Worm (Caenorhabditis elegans): Measurements from ENCODE around the gene C18H9.1.

ce11 chrII:6683663-6684285 is 15.1 kb upstream of the C18H9.1 start, which contains the start of gene gyf-1:
- TF ChIP-seq ces-1 (GFP tag; optimal IDR thresholded peaks at IDR 0.05) = no peak
- peak; percentile 46 for TF ChIP-seq nhr-20 (tag; optimal IDR thresholded peaks at IDR 0.05)
- peak in 1 of 2 experiments; percentile 51 for TF ChIP-seq lsy-2 (tag; optimal IDR thresholded peaks at IDR 0.05)
- no peak for TF ChIP-seq skn-1 (tag; optimal IDR thresholded peaks at IDR 0.05)
- no peak for TF ChIP-seq hlh-17 (GFP tag; optimal IDR thresholded peaks at IDR 0.05; ENCODE audit: borderline replicate concordance)
- no peak for TF ChIP-seq lin-39 (tag; optimal IDR thresholded peaks at IDR 0.05)
- TF ChIP-seq nhr-76 (tag; optimal IDR thresholded peaks at IDR 0.05) = no peak
- no peak for TF ChIP-seq hlh-4 (tag; optimal IDR thresholded peaks at IDR 0.05)
- TF ChIP-seq ztf-11 (tag; optimal IDR thresholded peaks at IDR 0.05) = no peak
- TF ChIP-seq fos-1 (tag; optimal IDR thresholded peaks at IDR 0.05) = no peak
- TF ChIP-seq zip-4 (GFP tag; optimal IDR thresholded peaks at IDR 0.05) = no peak
